Worm (Caenorhabditis elegans) whole organism, late embryonic: ENCODE results near the gene R09F10.8.

ENCODE experiments used
- C08G9.2 ChIP-seq: sonication (generic microtip); optimal IDR thresholded peaks from 2 replicates; lab custom pipeline; 2016; ENCODE audit warnings: mild to moderate bottlenecking, missing genetic modification characterization, moderate library complexity, missing compliant biosample characterization
- ceh-48 ChIP-seq: sonication (generic microtip); optimal IDR thresholded peaks from 2 replicates; lab custom pipeline; 2016; ENCODE audit warnings: missing genetic modification characterization, inconsistent platforms, missing compliant biosample characterization
- eyg-1 ChIP-seq: sonication (generic microtip); optimal IDR thresholded peaks from 2 replicates; lab custom pipeline; 2016; ENCODE audit warnings: missing genotype, missing genetic modification characterization, missing compliant biosample characterization
- hlh-15 ChIP-seq: sonication (generic microtip); optimal IDR thresholded peaks from 2 replicates; lab custom pipeline; 2016; ENCODE audit warnings: missing genetic modification characterization, missing compliant biosample characterization
- madf-2 ChIP-seq: sonication (generic microtip); optimal IDR thresholded peaks from 2 replicates; lab custom pipeline; 2017; ENCODE audit warnings: missing genetic modification characterization, missing compliant biosample characterization
- nfya-1 ChIP-seq: sonication (generic microtip); optimal IDR thresholded peaks from 2 replicates; lab custom pipeline; 2017; ENCODE audit warnings: missing genetic modification characterization, mild to moderate bottlenecking, missing compliant biosample characterization, antibody characterized with exemption, moderate library complexity
- rnt-1 ChIP-seq: sonication (generic microtip); optimal IDR thresholded peaks from 2 replicates; lab custom pipeline; 2016; ENCODE audit warnings: missing genetic modification characterization, missing compliant biosample characterization
- sox-4 ChIP-seq: sonication (generic microtip); optimal IDR thresholded peaks from 2 replicates; lab custom pipeline; 2017; ENCODE audit warnings: mild to moderate bottlenecking, missing genetic modification characterization, inconsistent platforms, missing compliant biosample characterization
- zip-5 ChIP-seq: sonication (generic microtip); optimal IDR thresholded peaks from 2 replicates; lab custom pipeline; 2016; ENCODE audit warnings: missing genetic modification characterization, missing compliant biosample characterization

ce11 chrX:8286164-8286563, 40.1 kb downstream of the R09F10.8 start:
- TF ChIP-seq nfya-1 (tag; lab: Kevin White, UChicago) (no peak), hlh-15 (tag; lab: Kevin White, UChicago) (no peak), sox-4 (no peak), zip-5 (no peak), rnt-1 (tag; lab: Kevin White, UChicago) (no peak), madf-2 (no peak), eyg-1 (tag; lab: Kevin White, UChicago) (no peak), C08G9.2 (tag; lab: Kevin White, UChicago) (no peak), ceh-48 (tag; lab: Kevin White, UChicago) (no peak)
